Worm (Caenorhabditis elegans): ENCODE results near the gene hsp-12.2.

DNA sequence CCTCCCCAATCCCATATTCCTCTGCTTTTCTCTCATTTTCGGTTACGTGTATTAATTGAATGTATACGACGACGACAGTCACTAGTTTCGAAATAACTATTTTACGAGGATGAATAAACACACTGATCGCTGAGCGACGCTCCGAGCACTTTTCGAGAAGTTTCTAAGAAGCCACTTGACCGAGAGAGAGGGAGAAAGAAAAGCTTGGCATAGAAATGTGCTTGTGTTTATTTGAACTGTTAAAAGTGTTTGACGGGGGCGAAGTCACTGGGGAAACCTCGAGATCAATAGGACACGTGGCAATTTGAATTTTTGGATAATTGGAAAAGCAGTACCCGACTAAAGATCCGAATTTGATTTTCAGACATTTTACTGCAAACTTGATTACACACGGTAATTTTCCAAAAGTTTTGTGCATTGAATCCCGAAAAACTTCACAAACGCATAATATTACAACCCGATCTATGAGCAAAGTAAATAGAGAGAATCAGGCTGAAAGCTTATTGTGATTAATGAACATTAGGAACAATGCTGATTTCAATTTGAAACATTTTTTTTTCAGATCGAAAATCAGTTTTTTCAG is 1.3 kb upstream of the hsp-12.2 start:
- TF ChIP-seq lsy-2 (tag; optimal IDR thresholded peaks at IDR 0.05): no peak
- no peak for TF ChIP-seq snpc-4 (tag; optimal IDR thresholded peaks at IDR 0.05)
- peak; percentile 47 for TF ChIP-seq F13H6.1 (tag; optimal IDR thresholded peaks at IDR 0.05)
- no peak for TF ChIP-seq C34F6.9 (tag; optimal IDR thresholded peaks at IDR 0.05)
- no peak for TF ChIP-seq nhr-11 (tag; optimal IDR thresholded peaks at IDR 0.05)
- no peak for TF ChIP-seq nhr-10 (tag; optimal IDR thresholded peaks at IDR 0.05)
- no peak for TF ChIP-seq ztf-4 (tag; optimal IDR thresholded peaks at IDR 0.05)
- TF ChIP-seq sma-9 (GFP tag; optimal IDR thresholded peaks at IDR 0.05): peak; percentile 1
- TF ChIP-seq sma-9 (tag; optimal IDR thresholded peaks at IDR 0.05): no peak
- TF ChIP-seq nhr-12 (tag; optimal IDR thresholded peaks at IDR 0.05): no peak
- no peak for TF ChIP-seq egl-27 (tag; optimal IDR thresholded peaks at IDR 0.05)
- no peak for TF ChIP-seq mbf-1 (tag; optimal IDR thresholded peaks at IDR 0.05)
- no peak for TF ChIP-seq unc-55 (GFP tag; optimal IDR thresholded peaks at IDR 0.05)
- no peak for TF ChIP-seq lin-13 (GFP tag; optimal IDR thresholded peaks at IDR 0.05)

Data from whole organism, L2 larva.